Worm (Caenorhabditis elegans) whole organism, late embryonic: ENCODE data around the gene pals-31.

ENCODE experiments used
- C38D4.7 ChIP-seq: fragments of 200-800 bp; sonication (Bioruptor generic); optimal IDR thresholded peaks from 2 replicates; lab custom pipeline; 2018; ENCODE audit warnings: mild to moderate bottlenecking, missing genetic modification characterization, moderate library complexity, missing compliant biosample characterization
- K09A11.1 ChIP-seq: sonication (generic microtip); optimal IDR thresholded peaks from 2 replicates; lab custom pipeline; 2017; ENCODE audit warnings: antibody characterized with exemption, mild to moderate bottlenecking, missing genetic modification characterization, missing compliant biosample characterization; ENCODE audit not compliant: insufficient read depth
- ama-1 ChIP-seq: fragments of 150-350 bp; optimal IDR thresholded peaks from 2 replicates; lab custom pipeline; 2014
- ceh-19 ChIP-seq: fragments of 200-800 bp; sonication (Bioruptor generic); optimal IDR thresholded peaks from 2 replicates; lab custom pipeline; 2018; ENCODE audit warnings: mild to moderate bottlenecking, missing genetic modification characterization, missing compliant biosample characterization
- ceh-48 ChIP-seq: sonication (generic microtip); optimal IDR thresholded peaks from 2 replicates; lab custom pipeline; 2016; ENCODE audit warnings: missing genetic modification characterization, inconsistent platforms, missing compliant biosample characterization
- dmd-4 ChIP-seq: sonication (generic microtip); optimal IDR thresholded peaks from 2 replicates; lab custom pipeline; 2016; ENCODE audit warnings: borderline replicate concordance, missing genetic modification characterization, missing compliant biosample characterization
- elt-4 ChIP-seq: sonication (generic microtip); optimal IDR thresholded peaks from 2 replicates; lab custom pipeline; 2016; ENCODE audit warnings: missing genetic modification characterization, missing compliant biosample characterization
- hlh-30 ChIP-seq: sonication (generic microtip); optimal IDR thresholded peaks from 2 replicates; lab custom pipeline; 2017; ENCODE audit warnings: antibody characterized with exemption, missing genetic modification characterization, missing compliant biosample characterization; ENCODE audit not compliant: insufficient read depth
- nhr-232 ChIP-seq: sonication (generic microtip); optimal IDR thresholded peaks from 2 replicates; lab custom pipeline; 2016; ENCODE audit warnings: missing genetic modification characterization, missing compliant biosample characterization
- rnt-1 ChIP-seq: sonication (generic microtip); optimal IDR thresholded peaks from 2 replicates; lab custom pipeline; 2016; ENCODE audit warnings: missing genetic modification characterization, missing compliant biosample characterization
- ttx-3 ChIP-seq: sonication (generic microtip); optimal IDR thresholded peaks from 2 replicates; lab custom pipeline; 2016; ENCODE audit warnings: missing genetic modification reagents, missing genetic modification characterization, missing compliant biosample characterization
- unc-86 ChIP-seq: sonication (generic microtip); optimal IDR thresholded peaks from 2 replicates; lab custom pipeline; 2016; ENCODE audit warnings: missing genetic modification characterization, missing compliant biosample characterization

DNA sequence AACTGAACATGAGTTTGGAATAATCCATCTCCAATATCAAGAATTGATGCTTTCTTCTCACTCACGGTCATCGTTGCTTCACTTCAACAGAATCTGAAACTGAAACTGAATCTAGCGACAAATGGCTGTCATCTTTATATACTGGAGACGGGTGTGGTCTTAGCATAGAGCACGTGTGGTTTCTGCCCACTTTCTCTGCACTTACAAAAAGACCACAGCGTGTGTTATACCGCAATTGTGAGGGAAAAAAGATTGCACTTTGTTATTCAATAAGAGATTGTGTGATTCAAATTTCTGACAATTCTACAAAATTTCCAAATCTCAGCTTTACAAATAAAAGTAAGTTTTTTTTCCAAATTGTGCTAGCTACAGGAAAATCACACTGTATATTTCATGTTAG lies 9.7 kb downstream of the pals-31 start, which contains the start of gene F48G7.12:
- TF ChIP-seq C38D4.7 (GFP tag; lab: Kevin White, UChicago) (no peak), rnt-1 (tag; lab: Kevin White, UChicago) (no peak), ama-1 (lab: Kevin White, UChicago) (no peak), ttx-3 (tag; lab: Kevin White, UChicago) (no peak), hlh-30 (tag; lab: Kevin White, UChicago) (no peak), ceh-48 (tag; lab: Kevin White, UChicago) (no peak), dmd-4 (tag; lab: Kevin White, UChicago) (no peak), ceh-19 (GFP tag; lab: Kevin White, UChicago) (no peak), elt-4 (tag; lab: Kevin White, UChicago) (no peak), K09A11.1 (no peak), nhr-232 (tag; lab: Kevin White, UChicago) (no peak), unc-86 (tag; lab: Kevin White, UChicago) (no peak)
